Fruit fly (Drosophila melanogaster) whole organism, embryonic: ENCODE results near the gene CG9855.

Source experiments
- Abd-B ChIP-seq: fragments of 200-800 bp; sonication (Bioruptor generic); optimal IDR thresholded peaks from 2 replicates; lab custom pipeline; 2018; ENCODE audit warnings: missing biosample characterization, mild to moderate bottlenecking, missing genetic modification characterization, moderate library complexity
- Asciz ChIP-seq: fragments of 200-800 bp; sonication (Bioruptor generic); optimal IDR thresholded peaks from 2 replicates; lab custom pipeline; 2017; ENCODE audit warnings: missing biosample characterization, mild to moderate bottlenecking, missing genetic modification characterization, missing genetic modification reagents
- CG11398 ChIP-seq: fragments of 200-800 bp; sonication (Bioruptor generic); optimal IDR thresholded peaks from 2 replicates; lab custom pipeline; 2016; ENCODE audit warnings: missing biosample characterization, missing genetic modification characterization
- CG12769 ChIP-seq: fragments of 200-800 bp; sonication (Bioruptor generic); optimal IDR thresholded peaks from 2 replicates; lab custom pipeline; 2019; ENCODE audit warnings: missing biosample characterization, mild to moderate bottlenecking, missing genetic modification characterization, moderate library complexity
- CG13123 ChIP-seq: fragments of 200-800 bp; sonication (Bioruptor generic); optimal IDR thresholded peaks from 2 replicates; lab custom pipeline; 2016; ENCODE audit warnings: missing biosample characterization, missing genetic modification characterization
- CG15269 ChIP-seq: fragments of 200-800 bp; sonication (Bioruptor generic); optimal IDR thresholded peaks from 2 replicates; lab custom pipeline; 2018; ENCODE audit warnings: missing biosample characterization, mild to moderate bottlenecking, missing genetic modification characterization, moderate library complexity
- CG16815 ChIP-seq: fragments of 200-800 bp; sonication (Bioruptor generic); optimal IDR thresholded peaks from 3 replicates; lab custom pipeline; 2017; ENCODE audit warnings: missing biosample characterization, mild to moderate bottlenecking, missing genetic modification characterization
- CG17359 ChIP-seq: fragments of 200-800 bp; sonication (Bioruptor generic); optimal IDR thresholded peaks from 3 replicates; lab custom pipeline; 2018; ENCODE audit warnings: missing biosample characterization, mild to moderate bottlenecking, missing genetic modification characterization, moderate library complexity
- CG17612 ChIP-seq: fragments of 200-800 bp; sonication (Bioruptor generic); IDR thresholded peaks from 2 replicates; pipeline ENCODE4 v1.3.6; 2022; ENCODE audit warnings: missing biosample characterization, missing genetic modification characterization
- CG2120 ChIP-seq: fragments of 200-800 bp; sonication (Bioruptor generic); optimal IDR thresholded peaks from 3 replicates; lab custom pipeline; 2016; ENCODE audit warnings: missing biosample characterization, missing genetic modification characterization
- CG2889 ChIP-seq: fragments of 200-800 bp; sonication (Bioruptor generic); IDR thresholded peaks from 3 replicates; pipeline ENCODE4 v1.3.6; 2022; ENCODE audit warnings: missing biosample characterization, missing genetic modification characterization
- CG30020 ChIP-seq: fragments of 200-800 bp; optimal IDR thresholded peaks from 2 replicates; lab custom pipeline; 2019; ENCODE audit warnings: missing biosample characterization, mild to moderate bottlenecking, missing genetic modification characterization, moderate library complexity
- CG3995 ChIP-seq: fragments of 200-800 bp; sonication (Bioruptor generic); optimal IDR thresholded peaks from 3 replicates; lab custom pipeline; 2016; ENCODE audit warnings: missing biosample characterization, missing genetic modification characterization
- CG4282 ChIP-seq: fragments of 200-800 bp; sonication (Bioruptor generic); optimal IDR thresholded peaks from 2 replicates; lab custom pipeline; 2016; ENCODE audit warnings: missing biosample characterization, missing genetic modification characterization
- CG4854 ChIP-seq: fragments of 200-800 bp; sonication (Bioruptor generic); optimal IDR thresholded peaks from 2 replicates; lab custom pipeline; 2016; ENCODE audit warnings: missing biosample characterization, missing genetic modification characterization, inconsistent platforms
- CG6765 ChIP-seq: fragments of 200-800 bp; sonication (Bioruptor generic); optimal IDR thresholded peaks from 3 replicates; lab custom pipeline; 2017; ENCODE audit warnings: missing biosample characterization, mild to moderate bottlenecking, missing genetic modification characterization
- CG6791 ChIP-seq: fragments of 200-800 bp; sonication (Bioruptor generic); IDR thresholded peaks from 3 replicates; pipeline ENCODE4 v1.3.6; 2022; ENCODE audit warnings: missing biosample characterization, missing genetic modification characterization; ENCODE audit not compliant: partially characterized antibody
- CG7928 ChIP-seq: fragments of 200-800 bp; sonication (Bioruptor generic); optimal IDR thresholded peaks from 2 replicates; lab custom pipeline; 2017; ENCODE audit warnings: missing biosample characterization, mild to moderate bottlenecking, missing genetic modification characterization
- CG7987 ChIP-seq: fragments of 200-800 bp; sonication (Bioruptor generic); optimal IDR thresholded peaks from 2 replicates; lab custom pipeline; 2018; ENCODE audit warnings: missing biosample characterization, mild to moderate bottlenecking, missing genetic modification characterization, moderate library complexity
- CG8290 ChIP-seq, 3 experiments: fragments of 200-800 bp; sonication (Bioruptor generic); optimal IDR thresholded peaks; 2 replicates each; lab custom pipeline; 2016 to 2019; ENCODE audit warnings: missing biosample characterization in 3 of 3, missing genetic modification characterization in 3 of 3, mild to moderate bottlenecking in 2 of 3, moderate library complexity in 1 of 3
- CG8388 ChIP-seq: fragments of 200-800 bp; sonication (Bioruptor generic); optimal IDR thresholded peaks from 2 replicates; lab custom pipeline; 2019; ENCODE audit warnings: missing biosample characterization, mild to moderate bottlenecking, missing genetic modification characterization, moderate library complexity
- CG8944 ChIP-seq: fragments of 200-800 bp; sonication (Bioruptor generic); optimal IDR thresholded peaks from 3 replicates; lab custom pipeline; 2016; ENCODE audit warnings: missing biosample characterization, missing genetic modification characterization
- CG9817 ChIP-seq: fragments of 200-800 bp; sonication (Bioruptor generic); optimal IDR thresholded peaks from 2 replicates; lab custom pipeline; 2018; ENCODE audit warnings: missing biosample characterization, mild to moderate bottlenecking, missing genetic modification characterization, moderate library complexity
- Camta ChIP-seq: fragments of 200-800 bp; sonication (Bioruptor generic); optimal IDR thresholded peaks from 2 replicates; lab custom pipeline; 2016; ENCODE audit warnings: missing biosample characterization, missing genetic modification characterization
- D19B ChIP-seq: fragments of 200-800 bp; sonication (Bioruptor generic); optimal IDR thresholded peaks from 2 replicates; lab custom pipeline; 2017; ENCODE audit warnings: missing biosample characterization, mild to moderate bottlenecking, missing genetic modification characterization
- Fer1 ChIP-seq: fragments of 200-800 bp; sonication (Bioruptor generic); optimal IDR thresholded peaks from 2 replicates; lab custom pipeline; 2017; ENCODE audit warnings: missing biosample characterization, mild to moderate bottlenecking, missing genetic modification characterization
- Hand ChIP-seq: fragments of 200-800 bp; sonication (Bioruptor generic); optimal IDR thresholded peaks from 2 replicates; lab custom pipeline; 2017; ENCODE audit warnings: mild to moderate bottlenecking, missing biosample characterization, missing genetic modification reagents, missing genetic modification characterization
- Hr51 ChIP-seq, 2 experiments: fragments of 200-800 bp; sonication (Bioruptor generic); optimal IDR thresholded peaks; 2 replicates in 1 of 2; 3 replicates in 1 of 2; lab custom pipeline; 2016 to 2018; ENCODE audit warnings: missing biosample characterization in 2 of 2, missing genetic modification characterization in 2 of 2, mild to moderate bottlenecking in 1 of 2, moderate library complexity in 1 of 2
- Myb ChIP-seq: fragments of 200-800 bp; sonication (Bioruptor generic); optimal IDR thresholded peaks from 2 replicates; lab custom pipeline; 2016; ENCODE audit warnings: missing biosample characterization, missing genetic modification characterization
- Nf-YA ChIP-seq: fragments of 200-800 bp; sonication (Bioruptor generic); IDR thresholded peaks from 2 replicates; pipeline ENCODE4 v1.3.6; 2022; ENCODE audit warnings: missing biosample characterization, missing genetic modification characterization
- Ssrp ChIP-seq: fragments of 200-800 bp; sonication (Bioruptor generic); optimal IDR thresholded peaks from 2 replicates; lab custom pipeline; 2018; ENCODE audit warnings: missing biosample characterization, mild to moderate bottlenecking, missing genetic modification characterization, moderate library complexity
- az2 ChIP-seq: fragments of 200-800 bp; sonication (Bioruptor generic); optimal IDR thresholded peaks from 3 replicates; lab custom pipeline; 2016; ENCODE audit warnings: missing biosample characterization, missing genetic modification characterization
- bigmax ChIP-seq: fragments of 200-800 bp; sonication (Bioruptor generic); optimal IDR thresholded peaks from 2 replicates; lab custom pipeline; 2018; ENCODE audit warnings: missing biosample characterization, mild to moderate bottlenecking, missing genetic modification characterization
- chif ChIP-seq, 2 experiments: fragments of 200-800 bp; sonication (Bioruptor generic); optimal IDR thresholded peaks; 3 replicates each; lab custom pipeline; 2016; ENCODE audit warnings: missing biosample characterization in 2 of 2, missing genetic modification characterization in 2 of 2
- crp ChIP-seq, 2 experiments: fragments of 200-800 bp; sonication (Bioruptor generic); optimal IDR thresholded peaks; 2 replicates in 1 of 2; 3 replicates in 1 of 2; lab custom pipeline; 2017; ENCODE audit warnings: missing biosample characterization in 2 of 2, missing genetic modification characterization in 2 of 2, mild to moderate bottlenecking in 1 of 2, moderate library complexity in 1 of 2
- ems ChIP-seq: fragments of 200-800 bp; sonication (Bioruptor generic); optimal IDR thresholded peaks from 3 replicates; lab custom pipeline; 2016; ENCODE audit warnings: missing biosample characterization, missing genetic modification characterization
- hb ChIP-seq: fragments of 200-800 bp; sonication (Bioruptor generic); IDR thresholded peaks from 3 replicates; pipeline ENCODE4 v1.3.6; 2022; ENCODE audit warnings: missing biosample characterization, missing genetic modification characterization; ENCODE audit not compliant: partially characterized antibody
- her ChIP-seq: fragments of 200-800 bp; sonication (Bioruptor generic); optimal IDR thresholded peaks from 2 replicates; lab custom pipeline; 2016; ENCODE audit warnings: missing biosample characterization, missing genetic modification characterization
- ind ChIP-seq: fragments of 200-800 bp; sonication (Bioruptor generic); optimal IDR thresholded peaks from 3 replicates; lab custom pipeline; 2016; ENCODE audit warnings: missing biosample characterization, missing genetic modification characterization
- lab ChIP-seq: fragments of 200-800 bp; sonication (Bioruptor generic); optimal IDR thresholded peaks from 3 replicates; lab custom pipeline; 2017; ENCODE audit warnings: missing biosample characterization, missing genetic modification characterization, mild to moderate bottlenecking, moderate library complexity, missing genetic modification reagents
- lov ChIP-seq, 2 experiments: fragments of 200-800 bp in 1 of 2; fragments of >200 bp in 1 of 2; sonication (Bioruptor generic) in 1 of 2; IDR thresholded peaks in 1 of 2; optimal IDR thresholded peaks in 1 of 2; 2 replicates in 1 of 2; 3 replicates in 1 of 2; pipeline versions ENCODE4 v1.3.6 to Lab custom; 2017 to 2022; ENCODE audit warnings: missing biosample characterization in 1 of 2, missing genetic modification characterization in 1 of 2
- otp ChIP-seq: fragments of 200-800 bp; sonication (Bioruptor generic); IDR thresholded peaks from 3 replicates; pipeline ENCODE4, ENCODE4 v1.3.6; 2022; ENCODE audit warnings: missing biosample characterization, missing genetic modification characterization
- sens-2 ChIP-seq: fragments of 200-800 bp; sonication (Bioruptor generic); IDR thresholded peaks from 2 replicates; pipeline ENCODE4 v1.3.6; 2022; ENCODE audit warnings: missing biosample characterization, missing genetic modification characterization
- slbo ChIP-seq: fragments of 200-800 bp; sonication (Bioruptor generic); IDR thresholded peaks from 2 replicates; pipeline ENCODE4 v1.3.6; 2022; ENCODE audit warnings: missing biosample characterization, missing genetic modification characterization
- trem ChIP-seq: fragments of 200-800 bp; optimal IDR thresholded peaks from 3 replicates; lab custom pipeline; 2019; ENCODE audit warnings: missing biosample characterization, mild to moderate bottlenecking, missing genetic modification characterization, moderate library complexity
- trh ChIP-seq: fragments of 200-800 bp; sonication (Bioruptor generic); optimal IDR thresholded peaks from 2 replicates; lab custom pipeline; 2016; ENCODE audit warnings: missing biosample characterization, missing genetic modification characterization
- vfl ChIP-seq: fragments of 200-800 bp; sonication (Bioruptor generic); optimal IDR thresholded peaks from 2 replicates; lab custom pipeline; 2016; ENCODE audit warnings: missing biosample characterization, missing genetic modification characterization

The CG9855 gene

DNA sequence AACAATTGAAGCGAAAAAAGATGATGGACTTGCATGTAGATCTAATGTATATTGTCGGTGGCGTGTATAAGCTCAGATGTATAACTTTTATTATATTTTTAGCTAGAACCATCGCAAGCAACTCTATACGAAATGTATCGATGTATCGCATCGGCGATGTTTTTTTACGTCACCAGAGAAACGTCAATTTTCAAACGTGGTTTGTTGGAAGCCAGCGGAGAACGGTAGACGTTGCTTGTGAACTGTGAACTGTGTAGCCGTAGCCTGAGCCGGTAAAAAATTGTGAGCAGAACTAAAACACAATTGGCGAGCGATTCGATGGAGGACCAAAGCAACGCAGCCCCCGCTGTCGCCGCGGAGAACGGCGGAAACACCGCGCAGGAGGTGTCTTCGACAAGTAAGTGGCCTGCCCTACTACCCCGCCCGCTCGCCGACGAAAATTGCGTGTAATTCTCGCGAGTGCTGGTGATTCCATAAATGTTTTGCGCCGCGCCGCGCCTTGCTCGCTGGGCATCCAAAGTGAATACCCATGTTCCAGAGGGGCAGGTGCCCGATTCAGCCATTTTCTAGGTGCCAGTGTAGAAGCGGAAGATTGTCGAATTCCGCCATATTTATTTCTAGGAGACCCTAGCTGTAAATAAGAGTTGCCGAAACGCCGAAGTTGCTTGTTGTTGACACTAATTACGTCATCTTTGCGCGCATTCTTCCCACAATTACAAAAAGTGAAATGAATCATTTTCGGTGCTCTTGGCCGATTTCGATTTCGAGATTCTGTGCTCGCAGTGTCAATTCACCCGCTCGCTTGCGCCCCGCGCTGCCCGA is 5.4 kb upstream of the CG9855 start, which contains the start of gene lost:
Gene lost (plus strand): TSS at position 193 of the 822 bp plus-strand sequence.
- TF ChIP-seq Nf-YA (GFP tag; lab: Robert Waterston, UW) (no peak), trem (tag; lab: Kevin White, UChicago) (peak; percentile 66), crp (GFP tag; optimal IDR thresholded peaks at IDR 0.05; lab: Kevin White, UChicago) (no peak), CG16815 (GFP tag; lab: Kevin White, UChicago) (no peak), CG2120 (GFP tag; lab: Kevin White, UChicago) (peak; percentile 48), Ssrp (no peak), CG30020 (tag; lab: Kevin White, UChicago) (peak; percentile 93), CG17359 (no peak), CG4282 (GFP tag; lab: Kevin White, UChicago) (no peak), CG15269 (tag; lab: Kevin White, UChicago) (peak; percentile 14), otp (GFP tag; lab: Robert Waterston, UW) (peak; percentile 43; the same call in 1 of the 3 replicates), CG6791 (peak; percentile 100), D19B (GFP tag; lab: Kevin White, UChicago) (peak; percentile 16), CG17612 (GFP tag; lab: Robert Waterston, UW) (no peak), Myb (peak; percentile 47), CG4854 (GFP tag; lab: Kevin White, UChicago) (no peak), CG8388 (GFP tag; lab: Kevin White, UChicago) (no peak), Hand (GFP tag; lab: Kevin White, UChicago) (no peak), CG12769 (tag; lab: Kevin White, UChicago) (no peak), Abd-B (GFP tag; lab: Kevin White, UChicago) (peak; percentile 50), trh (GFP tag; lab: Kevin White, UChicago) (no peak), CG6765 (no peak), slbo (GFP tag; lab: Robert Waterston, UW) (peak; percentile 64), lab (peak; percentile 65), CG2889 (no peak), ems (GFP tag; lab: Kevin White, UChicago) (peak; percentile 8), Hr51 (GFP tag; optimal IDR thresholded peaks at IDR 0.05; lab: Kevin White, UChicago) (no peak), chif (GFP tag; optimal IDR thresholded peaks at IDR 0.05; lab: Kevin White, UChicago) (no peak), ind (no peak), CG8290 (GFP tag; optimal IDR thresholded peaks at IDR 0.05; lab: Kevin White, UChicago) (no peak), CG8290 (tag; optimal IDR thresholded peaks at IDR 0.05; lab: Kevin White, UChicago) (peak; percentile 41 to 71), CG11398 (GFP tag; lab: Kevin White, UChicago) (no peak), Camta (GFP tag; lab: Kevin White, UChicago) (no peak), CG3995 (GFP tag; lab: Kevin White, UChicago) (peak; percentile 79), lov (optimal IDR thresholded peaks at IDR 0.05; lab: Kevin White, UChicago) (no peak), lov (GFP tag; IDR thresholded peaks at IDR 0.05; lab: Robert Waterston, UW) (no peak), sens-2 (GFP tag; lab: Robert Waterston, UW) (no peak), CG8944 (GFP tag; lab: Kevin White, UChicago) (no peak), hb (GFP tag; lab: Robert Waterston, UW) (peak; percentile 98), bigmax (GFP tag; lab: Kevin White, UChicago) (peak; percentile 41), az2 (GFP tag; lab: Kevin White, UChicago) (no peak), CG9817 (peak; percentile 2), Fer1 (peak; percentile 34), CG13123 (no peak), her (GFP tag; lab: Kevin White, UChicago) (peak; percentile 22), CG7928 (GFP tag; lab: Kevin White, UChicago) (peak; percentile 28), vfl (GFP tag; lab: Kevin White, UChicago) (no peak), CG7987 (GFP tag; lab: Kevin White, UChicago) (peak; percentile 38), Asciz (no peak)
